Fruit fly (Drosophila melanogaster): ENCODE data around the gene QIL1.

QIL1 gene

dm6 chr3L:17465804-17466203, at the start of gene QIL1:
Gene QIL1 (plus strand): TSS chr3L:17465945.
- TF ChIP-seq Hnf4 (GFP tag; optimal IDR thresholded peaks at IDR 0.05) = no peak

DNA sequence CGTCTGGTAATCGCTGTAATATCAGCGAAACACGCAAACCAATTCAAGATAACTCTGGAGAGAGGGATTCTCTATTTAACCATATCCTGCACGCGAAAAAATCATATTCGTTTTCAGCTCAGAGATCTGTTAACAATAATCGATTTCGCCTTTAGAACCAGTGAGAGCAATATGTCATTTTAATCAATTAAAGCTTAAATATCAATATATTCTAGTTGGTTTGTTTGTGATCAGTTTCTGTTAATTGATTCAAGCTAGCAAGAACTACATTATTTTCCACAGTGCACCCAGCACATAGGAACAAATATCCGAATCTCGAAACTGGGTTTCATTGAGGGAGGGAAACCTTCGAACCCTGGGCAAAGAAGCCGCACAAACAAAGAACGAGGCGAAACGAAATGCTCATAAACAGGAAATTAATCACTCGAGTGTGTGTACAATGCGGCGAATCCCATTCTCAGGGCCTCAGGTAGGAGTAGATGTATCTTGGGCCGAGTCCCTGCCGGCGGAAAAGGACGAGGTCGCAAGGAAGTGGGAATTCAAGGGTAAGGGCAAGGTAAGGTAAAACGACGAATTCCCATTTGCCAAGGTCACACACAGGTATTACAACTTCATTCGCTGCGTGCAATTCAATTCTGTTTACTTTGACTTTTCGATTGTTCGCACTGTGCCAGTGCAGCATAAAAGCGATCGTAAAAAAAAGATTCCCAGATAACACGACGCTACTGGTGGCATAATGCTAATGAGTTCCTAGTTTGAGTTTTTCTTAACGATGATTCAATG, 49.6 kb upstream of the QIL1 start:
- TF ChIP-seq pan (optimal IDR thresholded peaks at IDR 0.05) (no peak), woc (GFP tag; optimal IDR thresholded peaks at IDR 0.05) (no peak), Rel (GFP tag; optimal IDR thresholded peaks at IDR 0.05) (no peak), Rel (tag; optimal IDR thresholded peaks at IDR 0.05) (no peak), CG9705 (GFP tag; optimal IDR thresholded peaks at IDR 0.05) (no peak), usp (GFP tag; optimal IDR thresholded peaks at IDR 0.05) (no peak), Dif (GFP tag; optimal IDR thresholded peaks at IDR 0.05; ENCODE audit: partially characterized antibody) (no peak), dsf (GFP tag; optimal IDR thresholded peaks at IDR 0.05; ENCODE audit: borderline replicate concordance) (no peak), Vsx2 (GFP tag; optimal IDR thresholded peaks at IDR 0.05; ENCODE audit: partially characterized antibody) (no peak), ey (GFP tag; optimal IDR thresholded peaks at IDR 0.05) (peak; percentile 18), Sp1 (GFP tag; optimal IDR thresholded peaks at IDR 0.05) (no peak), h (GFP tag; optimal IDR thresholded peaks at IDR 0.05) (peak; percentile 24), CrebA (GFP tag; optimal IDR thresholded peaks at IDR 0.05; ENCODE audit: borderline replicate concordance) (no peak), jim (GFP tag; optimal IDR thresholded peaks at IDR 0.05) (no peak), foxo (GFP tag; optimal IDR thresholded peaks at IDR 0.05) (peak in 1 of 2 experiments; percentile 40), psq (GFP tag; optimal IDR thresholded peaks at IDR 0.05) (peak; percentile 40), Myc (optimal IDR thresholded peaks at IDR 0.05) (no peak), GATAd (GFP tag; optimal IDR thresholded peaks at IDR 0.05) (no peak), Hr78 (GFP tag; optimal IDR thresholded peaks at IDR 0.05) (no peak), Dfd (GFP tag; optimal IDR thresholded peaks at IDR 0.05) (no peak), Hr83 (GFP tag; optimal IDR thresholded peaks at IDR 0.05; ENCODE audit: poor library complexity, severe bottlenecking) (no peak), fru (GFP tag; optimal IDR thresholded peaks at IDR 0.05) (peak; percentile 57), Abd-B (GFP tag; optimal IDR thresholded peaks at IDR 0.05) (no peak), Mio (GFP tag; optimal IDR thresholded peaks at IDR 0.05) (no peak), CG32264 (GFP tag; optimal IDR thresholded peaks at IDR 0.05) (no peak), HLH106 (tag; optimal IDR thresholded peaks at IDR 0.05) (no peak), tai (GFP tag; optimal IDR thresholded peaks at IDR 0.05) (no peak), lola (GFP tag; optimal IDR thresholded peaks at IDR 0.05) (no peak), N (GFP tag; optimal IDR thresholded peaks at IDR 0.05) (no peak), dmrt93B (GFP tag; optimal IDR thresholded peaks at IDR 0.05) (no peak), sv (GFP tag; optimal IDR thresholded peaks at IDR 0.05) (peak; percentile 49), rgr (GFP tag; optimal IDR thresholded peaks at IDR 0.05) (peak; percentile 31), sage (GFP tag; optimal IDR thresholded peaks at IDR 0.05) (no peak), brk (GFP tag; optimal IDR thresholded peaks at IDR 0.05) (no peak), br (GFP tag; optimal IDR thresholded peaks at IDR 0.05) (peak; percentile 39), Jra (GFP tag; optimal IDR thresholded peaks at IDR 0.05) (no peak), OdsH (GFP tag; optimal IDR thresholded peaks at IDR 0.05) (peak; percentile 23), Hnf4 (GFP tag; optimal IDR thresholded peaks at IDR 0.05) (no peak), dl (GFP tag; optimal IDR thresholded peaks at IDR 0.05; ENCODE audit: insufficient read depth in 1 of 2, partially characterized antibody in 2 of 2) (no peak)

All from whole organism, wandering third instar larva.